Worm (Caenorhabditis elegans) whole organism, L1 larva: ENCODE data around the gene str-90.

Experiments
- fkh-8 ChIP-seq: sonication (generic microtip); optimal IDR thresholded peaks from 2 replicates; lab custom pipeline; 2016; ENCODE audit warnings: mild to moderate bottlenecking, missing genetic modification characterization, missing compliant biosample characterization
- lin-13 ChIP-seq: fragments of 150-350 bp; optimal IDR thresholded peaks from 2 replicates; lab custom pipeline; 2014; ENCODE audit warnings: missing biosample characterization, missing genetic modification reagents, missing genetic modification characterization
- nhr-20 ChIP-seq: sonication (generic microtip); optimal IDR thresholded peaks from 2 replicates; lab custom pipeline; 2016; ENCODE audit warnings: mild to moderate bottlenecking, missing genetic modification characterization, missing compliant biosample characterization
- skn-1 ChIP-seq: fragments of 150-350 bp; optimal IDR thresholded peaks from 2 replicates; lab custom pipeline; 2014; ENCODE audit warnings: missing biosample characterization, missing genetic modification characterization
- snpc-4 ChIP-seq: fragments of 150-350 bp; optimal IDR thresholded peaks from 2 replicates; lab custom pipeline; 2014; ENCODE audit warnings: missing biosample characterization, missing genetic modification characterization
- ztf-11 ChIP-seq, 2 experiments: sonication (generic microtip); optimal IDR thresholded peaks; 2 replicates each; lab custom pipeline; 2016 to 2017; ENCODE audit warnings: missing genetic modification characterization in 2 of 2, missing biosample characterization in 1 of 2, missing compliant biosample characterization in 1 of 2

DNA sequence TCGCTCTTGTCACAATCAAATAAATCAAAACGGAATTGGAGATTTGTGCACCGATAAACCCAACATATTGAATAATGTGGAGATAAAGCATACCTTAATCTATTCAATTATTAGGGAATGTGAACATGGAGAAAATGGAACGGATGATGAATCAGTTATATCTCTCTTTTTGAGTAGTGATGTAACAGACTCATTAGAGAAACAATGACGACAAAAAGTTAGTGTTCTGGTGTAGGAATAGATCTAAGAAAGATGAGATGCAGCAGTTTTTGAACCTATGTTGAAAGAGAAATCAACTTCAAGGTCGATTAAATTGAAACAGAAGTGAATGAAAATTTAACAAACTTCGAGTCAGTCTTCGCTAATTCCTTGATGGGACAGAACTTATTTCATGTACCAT lies 7.7 kb upstream of the str-90 start, which contains the start of gene str-146:
- no peak for TF ChIP-seq skn-1 (tag; lab: Kevin White, UChicago)
- TF ChIP-seq fkh-8 (tag; lab: Kevin White, UChicago) = no peak
- no peak for TF ChIP-seq snpc-4
- no peak for TF ChIP-seq lin-13 (GFP tag; lab: Kevin White, UChicago)
- no peak for TF ChIP-seq ztf-11 (tag; optimal IDR thresholded peaks at IDR 0.05; lab: Kevin White, UChicago)
- TF ChIP-seq nhr-20 (tag; lab: Kevin White, UChicago) = no peak
